Fruit fly (Drosophila melanogaster) whole organism, prepupa: ENCODE data around the gene CG42716.

Experiments used
- Blimp-1 ChIP-seq: fragments of 200-800 bp; sonication (Bioruptor generic); optimal IDR thresholded peaks from 3 replicates; lab custom pipeline; 2017; ENCODE audit warnings: missing biosample characterization, missing genetic modification characterization, mild to moderate bottlenecking, moderate library complexity, missing genetic modification reagents
- CG10631 ChIP-seq: fragments of 200-800 bp; sonication (Bioruptor generic); optimal IDR thresholded peaks from 2 replicates; lab custom pipeline; 2016; ENCODE audit warnings: missing biosample characterization, missing genetic modification characterization
- CG10669 ChIP-seq: fragments of 200-800 bp; sonication (Bioruptor generic); optimal IDR thresholded peaks from 3 replicates; lab custom pipeline; 2018; ENCODE audit warnings: missing biosample characterization, mild to moderate bottlenecking, missing genetic modification characterization, moderate library complexity
- CG11294 ChIP-seq: fragments of 200-800 bp; sonication (Bioruptor generic); IDR thresholded peaks from 2 replicates; pipeline ENCODE4 v1.3.6; 2022; ENCODE audit warnings: missing biosample characterization, missing genetic modification characterization
- CG11762 ChIP-seq: fragments of 200-800 bp; sonication (Bioruptor generic); optimal IDR thresholded peaks from 3 replicates; lab custom pipeline; 2016; ENCODE audit warnings: missing biosample characterization, missing genetic modification characterization; ENCODE audit not compliant: insufficient read depth
- CG11902 ChIP-seq: fragments of 200-800 bp; sonication (Bioruptor generic); optimal IDR thresholded peaks from 3 replicates; lab custom pipeline; 2016; ENCODE audit warnings: missing biosample characterization, missing genetic modification characterization
- CG15336 ChIP-seq: fragments of 200-800 bp; sonication (Bioruptor generic); IDR thresholded peaks from 2 replicates; pipeline ENCODE4 v1.3.6; 2022; ENCODE audit warnings: missing biosample characterization, missing genetic modification characterization
- CG1621 ChIP-seq: fragments of 200-800 bp; sonication (Bioruptor generic); optimal IDR thresholded peaks from 3 replicates; lab custom pipeline; 2018; ENCODE audit warnings: missing biosample characterization, mild to moderate bottlenecking, missing genetic modification characterization
- CG31627 ChIP-seq: fragments of 200-800 bp; sonication (Bioruptor generic); optimal IDR thresholded peaks from 3 replicates; lab custom pipeline; 2016; ENCODE audit warnings: missing biosample characterization, missing genetic modification characterization
- CG34406 ChIP-seq: fragments of 200-800 bp; sonication (Bioruptor generic); optimal IDR thresholded peaks from 3 replicates; lab custom pipeline; 2016; ENCODE audit warnings: missing biosample characterization, missing genetic modification characterization
- CG3919 ChIP-seq: fragments of 200-800 bp; sonication (Bioruptor generic); optimal IDR thresholded peaks from 3 replicates; lab custom pipeline; 2016; ENCODE audit warnings: missing biosample characterization, missing genetic modification characterization
- CG4318 ChIP-seq: fragments of 200-800 bp; sonication (Bioruptor generic); optimal IDR thresholded peaks from 3 replicates; lab custom pipeline; 2017; ENCODE audit warnings: missing biosample characterization, mild to moderate bottlenecking, missing genetic modification characterization
- CG6163 ChIP-seq: fragments of 200-800 bp; sonication (Bioruptor generic); IDR thresholded peaks from 3 replicates; pipeline ENCODE4 v1.3.6; 2022; ENCODE audit warnings: missing biosample characterization, missing genetic modification characterization
- CG6276 ChIP-seq: fragments of 200-800 bp; sonication (Bioruptor generic); optimal IDR thresholded peaks from 2 replicates; lab custom pipeline; 2017; ENCODE audit warnings: missing biosample characterization, mild to moderate bottlenecking, missing genetic modification characterization
- CG6792 ChIP-seq: fragments of 200-800 bp; sonication (Bioruptor generic); optimal IDR thresholded peaks from 3 replicates; lab custom pipeline; 2016; ENCODE audit warnings: missing biosample characterization, missing genetic modification characterization
- CG6808 ChIP-seq: fragments of 200-800 bp; sonication (Bioruptor generic); optimal IDR thresholded peaks from 3 replicates; lab custom pipeline; 2017; ENCODE audit warnings: missing biosample characterization, missing genetic modification characterization, mild to moderate bottlenecking, moderate library complexity, missing genetic modification reagents
- CG7368 ChIP-seq: fragments of 200-800 bp; sonication (Bioruptor generic); optimal IDR thresholded peaks from 3 replicates; lab custom pipeline; 2016; ENCODE audit warnings: missing biosample characterization, missing genetic modification characterization
- CG8319 ChIP-seq: fragments of 200-800 bp; sonication (Bioruptor generic); optimal IDR thresholded peaks from 3 replicates; lab custom pipeline; 2016; ENCODE audit warnings: missing biosample characterization, missing genetic modification characterization
- CG9139 ChIP-seq: fragments of 200-800 bp; sonication (Bioruptor generic); optimal IDR thresholded peaks from 3 replicates; lab custom pipeline; 2017; ENCODE audit warnings: missing biosample characterization, mild to moderate bottlenecking, missing genetic modification characterization
- Eip78C ChIP-seq: fragments of 200-800 bp; sonication (Bioruptor generic); peaks from one replicate; lab custom pipeline; 2016; ENCODE audit warnings: missing biosample characterization, missing genetic modification characterization
- Eip93F ChIP-seq: fragments of 200-800 bp; sonication (Bioruptor generic); optimal IDR thresholded peaks from 2 replicates; lab custom pipeline; 2016; ENCODE audit warnings: missing biosample characterization, mild to moderate bottlenecking, missing genetic modification characterization
- Ets21C ChIP-seq: fragments of 200-800 bp; sonication (Bioruptor generic); optimal IDR thresholded peaks from 3 replicates; lab custom pipeline; 2016; ENCODE audit warnings: missing biosample characterization, missing genetic modification characterization
- Ets96B ChIP-seq: fragments of 200-800 bp; optimal IDR thresholded peaks from 2 replicates; lab custom pipeline; 2019; ENCODE audit warnings: missing biosample characterization, mild to moderate bottlenecking, missing genetic modification characterization, moderate library complexity
- Hr39 ChIP-seq: fragments of 200-800 bp; sonication (Bioruptor generic); optimal IDR thresholded peaks from 2 replicates; lab custom pipeline; 2016; ENCODE audit warnings: missing biosample characterization, missing genetic modification characterization
- Hr4 ChIP-seq: fragments of 200-800 bp; sonication (Bioruptor generic); optimal IDR thresholded peaks from 3 replicates; lab custom pipeline; 2016; ENCODE audit warnings: missing biosample characterization, missing genetic modification characterization
- Lpt ChIP-seq: fragments of 200-800 bp; sonication (Bioruptor generic); optimal IDR thresholded peaks from 3 replicates; lab custom pipeline; 2016; ENCODE audit warnings: missing biosample characterization, missing genetic modification characterization
- Met ChIP-seq: fragments of 200-800 bp; sonication (Bioruptor generic); optimal IDR thresholded peaks from 3 replicates; lab custom pipeline; 2016; ENCODE audit warnings: missing biosample characterization, missing genetic modification characterization
- OdsH ChIP-seq: fragments of 200-800 bp; sonication (Bioruptor generic); optimal IDR thresholded peaks from 3 replicates; lab custom pipeline; 2016; ENCODE audit warnings: missing biosample characterization, missing genetic modification characterization
- Smox ChIP-seq: fragments of 200-800 bp; sonication (Bioruptor generic); optimal IDR thresholded peaks from 3 replicates; lab custom pipeline; 2016; ENCODE audit warnings: missing biosample characterization, missing genetic modification characterization
- Sox102F ChIP-seq: fragments of 200-800 bp; sonication (Bioruptor generic); optimal IDR thresholded peaks from 2 replicates; lab custom pipeline; 2016; ENCODE audit warnings: missing biosample characterization, mild to moderate bottlenecking, missing genetic modification characterization
- Sox15 ChIP-seq: fragments of 200-800 bp; sonication (Bioruptor generic); optimal IDR thresholded peaks from 3 replicates; lab custom pipeline; 2016; ENCODE audit warnings: missing biosample characterization, missing genetic modification characterization
- acj6 ChIP-seq: fragments of 200-800 bp; sonication (Bioruptor generic); optimal IDR thresholded peaks from 3 replicates; lab custom pipeline; 2016; ENCODE audit warnings: missing biosample characterization, missing genetic modification characterization
- cyc ChIP-seq: fragments of 200-800 bp; sonication (Bioruptor generic); optimal IDR thresholded peaks from 3 replicates; lab custom pipeline; 2016; ENCODE audit warnings: missing biosample characterization, missing genetic modification characterization
- dac ChIP-seq: fragments of 200-800 bp; sonication (Bioruptor generic); optimal IDR thresholded peaks from 2 replicates; lab custom pipeline; 2017; ENCODE audit warnings: missing biosample characterization, mild to moderate bottlenecking, missing genetic modification characterization
- dsx ChIP-seq: fragments of 200-800 bp; optimal IDR thresholded peaks from 3 replicates; lab custom pipeline; 2019; ENCODE audit warnings: missing biosample characterization, mild to moderate bottlenecking, missing genetic modification characterization, moderate library complexity; ENCODE audit not compliant: poor library complexity, severe bottlenecking
- eg ChIP-seq: fragments of 200-800 bp; sonication (Bioruptor generic); IDR thresholded peaks from 3 replicates; pipeline ENCODE4 v1.3.6; 2022; ENCODE audit warnings: missing biosample characterization, missing genetic modification characterization
- fkh ChIP-seq: fragments of 200-800 bp; sonication (Bioruptor generic); optimal IDR thresholded peaks from 3 replicates; lab custom pipeline; 2017; ENCODE audit warnings: missing biosample characterization, mild to moderate bottlenecking, missing genetic modification characterization, moderate library complexity
- lz ChIP-seq: fragments of 200-800 bp; sonication (Bioruptor generic); optimal IDR thresholded peaks from 3 replicates; lab custom pipeline; 2016; ENCODE audit warnings: missing biosample characterization, missing genetic modification characterization
- net ChIP-seq: fragments of 200-800 bp; sonication (Bioruptor generic); optimal IDR thresholded peaks from 3 replicates; lab custom pipeline; 2016; ENCODE audit warnings: missing biosample characterization, missing genetic modification characterization
- pdm3 ChIP-seq: fragments of 200-800 bp; sonication (Bioruptor generic); optimal IDR thresholded peaks from 3 replicates; lab custom pipeline; 2016; ENCODE audit warnings: missing biosample characterization, missing genetic modification characterization
- salr ChIP-seq, 2 experiments: fragments of 200-800 bp; sonication (Bioruptor generic); optimal IDR thresholded peaks; 3 replicates each; lab custom pipeline; 2016 to 2018; ENCODE audit warnings: missing biosample characterization in 2 of 2, missing genetic modification characterization in 2 of 2, mild to moderate bottlenecking in 1 of 2
- spab ChIP-seq: fragments of 200-800 bp; sonication (Bioruptor generic); optimal IDR thresholded peaks from 2 replicates; lab custom pipeline; 2017; ENCODE audit warnings: missing biosample characterization, mild to moderate bottlenecking, missing genetic modification characterization, missing genetic modification reagents
- ss ChIP-seq, 2 experiments: fragments of 200-800 bp; sonication (Bioruptor generic); optimal IDR thresholded peaks; 2 replicates in 1 of 2; 3 replicates in 1 of 2; lab custom pipeline; 2017 to 2018; ENCODE audit warnings: mild to moderate bottlenecking in 2 of 2, missing biosample characterization in 2 of 2, missing genetic modification characterization in 2 of 2, moderate library complexity in 1 of 2
- svp ChIP-seq: fragments of 200-800 bp; sonication (Bioruptor generic); peaks from one replicate; lab custom pipeline; 2016; ENCODE audit warnings: missing biosample characterization, missing genetic modification characterization
- topi ChIP-seq: fragments of 200-800 bp; sonication (Bioruptor generic); optimal IDR thresholded peaks from 3 replicates; lab custom pipeline; 2016; ENCODE audit warnings: missing biosample characterization, missing genetic modification characterization

The CG42716 gene

DNA sequence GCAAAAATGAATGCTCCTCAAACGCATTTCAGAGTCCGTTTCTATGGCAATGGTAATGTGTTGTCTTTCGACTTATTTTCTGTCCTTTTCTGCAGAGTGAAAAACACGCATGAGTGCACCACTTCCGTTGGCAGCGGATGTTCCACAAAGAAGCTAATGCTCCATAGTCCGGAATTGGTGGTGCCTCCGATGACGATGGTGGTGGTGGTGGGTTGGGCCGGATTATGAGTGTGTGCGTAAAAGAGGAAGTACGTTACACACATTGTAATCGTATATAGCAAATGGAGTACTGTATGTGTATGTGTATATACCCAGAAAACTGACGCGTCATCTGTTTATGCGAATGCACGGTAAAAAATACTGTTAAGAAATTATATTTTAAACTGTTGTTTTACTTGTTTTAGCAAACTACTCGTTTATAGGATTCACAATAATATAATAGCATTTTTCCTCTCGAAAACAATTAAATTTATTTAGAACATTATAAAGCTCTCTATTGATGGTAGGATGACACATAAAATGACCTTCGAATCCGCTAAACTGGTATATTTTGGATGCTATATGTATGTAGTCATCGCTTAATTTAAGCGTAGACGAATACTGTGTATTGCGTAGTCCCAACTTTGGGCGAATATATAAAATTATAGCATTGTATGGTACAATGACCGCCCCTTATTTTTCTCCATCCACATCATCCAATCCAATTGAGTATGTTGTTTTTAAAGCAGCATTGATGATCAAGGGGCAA, 11.7 kb downstream of the CG42716 start (continued):
- TF ChIP-seq dac (GFP tag; lab: Kevin White, UChicago) (no peak), Sox102F (GFP tag; lab: Kevin White, UChicago) (no peak), CG8319 (GFP tag; lab: Kevin White, UChicago) (no peak), Hr4 (GFP tag; lab: Kevin White, UChicago) (peak; percentile 42), CG6163 (GFP tag; lab: Robert Waterston, UW) (peak; percentile 72), CG3919 (GFP tag; lab: Kevin White, UChicago) (peak; percentile 30), fkh (GFP tag; lab: Kevin White, UChicago) (no peak), Ets21C (no peak), salr (GFP tag; optimal IDR thresholded peaks at IDR 0.05; lab: Kevin White, UChicago) (peak in 1 of 2 experiments; percentile 64), Lpt (GFP tag; lab: Kevin White, UChicago) (no peak), ss (GFP tag; optimal IDR thresholded peaks at IDR 0.05; lab: Kevin White, UChicago) (peak in 1 of 2 experiments; percentile 11), topi (GFP tag; lab: Kevin White, UChicago) (peak; percentile 58), OdsH (GFP tag; lab: Kevin White, UChicago) (peak; percentile 34), CG11902 (GFP tag; lab: Kevin White, UChicago) (no peak), CG10669 (GFP tag; lab: Kevin White, UChicago) (no peak), Hr39 (GFP tag; lab: Kevin White, UChicago) (peak; percentile 16), Met (GFP tag; lab: Kevin White, UChicago) (peak; percentile 28), CG15336 (GFP tag; lab: Robert Waterston, UW) (peak; percentile 54), CG34406 (GFP tag; lab: Kevin White, UChicago) (peak; percentile 59), CG9139 (GFP tag; lab: Kevin White, UChicago) (no peak), Eip93F (no peak), pdm3 (GFP tag; lab: Kevin White, UChicago) (peak; percentile 2), CG6276 (GFP tag; lab: Kevin White, UChicago) (no peak), CG11294 (GFP tag; lab: Robert Waterston, UW) (no peak; the same call in 1 of the 2 replicates), Smox (GFP tag; lab: Kevin White, UChicago) (peak; percentile 41), CG7368 (GFP tag; lab: Kevin White, UChicago) (no peak), eg (GFP tag; lab: Robert Waterston, UW) (peak; percentile 26; the same call in 2 of the 3 replicates), Sox15 (no peak), CG6792 (GFP tag; lab: Kevin White, UChicago) (peak; percentile 50), net (GFP tag; lab: Kevin White, UChicago) (peak; percentile 39), Eip78C (GFP tag; lab: Kevin White, UChicago) (peak; percentile 92)

dm6 chr3L:16045831-16046336, 12.3 kb downstream of the CG42716 start:
- TF ChIP-seq CG34406 (GFP tag; lab: Kevin White, UChicago) = peak; percentile 93
- TF ChIP-seq Blimp-1 (GFP tag; lab: Kevin White, UChicago) = peak; percentile 62
- TF ChIP-seq CG15336 (GFP tag; lab: Robert Waterston, UW) = peak; percentile 98
- peak; percentile 92 for TF ChIP-seq cyc (GFP tag; lab: Kevin White, UChicago)
- peak; percentile 79 to 80 for TF ChIP-seq salr (GFP tag; optimal IDR thresholded peaks at IDR 0.05; lab: Kevin White, UChicago)
- peak; percentile 94 for TF ChIP-seq CG11762 (GFP tag; lab: Kevin White, UChicago)
- peak; percentile 96 for TF ChIP-seq Met (GFP tag; lab: Kevin White, UChicago)
- peak; percentile 94 for TF ChIP-seq CG7368 (GFP tag; lab: Kevin White, UChicago)
- peak; percentile 89 for TF ChIP-seq CG6808 (GFP tag; lab: Kevin White, UChicago)
- TF ChIP-seq CG1621 (tag; lab: Kevin White, UChicago) = peak; percentile 93
- peak; percentile 98 for TF ChIP-seq CG6163 (GFP tag; lab: Robert Waterston, UW)
- peak; percentile 91 for TF ChIP-seq CG10631
- TF ChIP-seq Ets96B (tag; lab: Kevin White, UChicago) = peak; percentile 92
- peak; percentile 96 for TF ChIP-seq OdsH (GFP tag; lab: Kevin White, UChicago)
- peak; percentile 94 for TF ChIP-seq lz (GFP tag; lab: Kevin White, UChicago)
- peak; percentile 90 for TF ChIP-seq CG10669 (GFP tag; lab: Kevin White, UChicago)
- TF ChIP-seq Hr39 (GFP tag; lab: Kevin White, UChicago) = peak; percentile 92
- TF ChIP-seq CG4318 (GFP tag; lab: Kevin White, UChicago) = peak; percentile 82
- peak; percentile 95 for TF ChIP-seq dsx (GFP tag; lab: Kevin White, UChicago)
- TF ChIP-seq Sox102F (GFP tag; lab: Kevin White, UChicago) = peak; percentile 95
- TF ChIP-seq Sox15 = peak; percentile 73
- peak; percentile 96 for TF ChIP-seq svp (GFP tag; lab: Kevin White, UChicago)
- peak; percentile 64 for TF ChIP-seq dac (GFP tag; lab: Kevin White, UChicago)
- TF ChIP-seq topi (GFP tag; lab: Kevin White, UChicago) = peak; percentile 95
- TF ChIP-seq spab (GFP tag; lab: Kevin White, UChicago) = peak; percentile 87
- peak; percentile 93 for TF ChIP-seq CG31627 (GFP tag; lab: Kevin White, UChicago)
- TF ChIP-seq ss (GFP tag; optimal IDR thresholded peaks at IDR 0.05; lab: Kevin White, UChicago) = peak; percentile 83 to 85
- TF ChIP-seq Lpt (GFP tag; lab: Kevin White, UChicago) = peak; percentile 94
- peak; percentile 94 for TF ChIP-seq CG6276 (GFP tag; lab: Kevin White, UChicago)
- TF ChIP-seq acj6 (GFP tag; lab: Kevin White, UChicago) = peak; percentile 95
